Fruit fly (Drosophila melanogaster): ENCODE data around the gene CG7255.

CG7255 gene

DNA sequence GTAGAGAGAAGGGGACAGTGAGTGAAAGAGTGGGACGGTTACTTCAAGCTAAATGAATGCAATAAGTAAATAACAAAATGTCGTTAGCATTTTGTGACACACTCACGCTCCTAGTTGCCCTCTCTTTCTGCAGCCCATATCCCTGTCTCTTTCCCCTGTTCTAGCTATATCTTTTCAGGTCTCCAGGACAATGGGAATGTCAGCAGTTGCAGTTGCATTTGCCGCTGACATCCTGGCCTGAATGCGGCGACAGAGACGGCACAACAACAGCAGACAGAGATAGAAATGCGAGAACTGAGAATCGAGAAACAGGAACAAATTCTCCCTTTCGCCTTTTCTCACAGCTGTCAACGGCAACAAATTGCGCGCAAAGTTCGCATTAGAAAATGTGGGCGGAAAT, 11.3 kb downstream of the CG7255 start (continued):
- TF ChIP-seq CG9932 (GFP tag; IDR thresholded peaks at IDR 0.05), result no peak
- TF ChIP-seq CG14050 (GFP tag; IDR thresholded peaks at IDR 0.05), result no peak
- TF ChIP-seq btn (GFP tag; optimal IDR thresholded peaks at IDR 0.05), result no peak
- TF ChIP-seq CG11504 (tag; optimal IDR thresholded peaks at IDR 0.05), result no peak
- no peak for TF ChIP-seq Stat92E (GFP tag; optimal IDR thresholded peaks at IDR 0.05)
- no peak for TF ChIP-seq Pdp1 (GFP tag; optimal IDR thresholded peaks at IDR 0.05)
- no peak for TF ChIP-seq CG15514 (GFP tag; optimal IDR thresholded peaks at IDR 0.05)
- TF ChIP-seq D (optimal IDR thresholded peaks at IDR 0.05), result peak; percentile 63
- TF ChIP-seq D (GFP tag; optimal IDR thresholded peaks at IDR 0.05), result no peak
- no peak for TF ChIP-seq Six4 (GFP tag; optimal IDR thresholded peaks at IDR 0.05)
- TF ChIP-seq CG15479 (GFP tag; optimal IDR thresholded peaks at IDR 0.05), result peak; percentile 68
- peak; percentile 63 for TF ChIP-seq Elba2 (GFP tag; optimal IDR thresholded peaks at IDR 0.05)
- no peak for TF ChIP-seq Lim3 (GFP tag; IDR thresholded peaks at IDR 0.05)
- no peak for TF ChIP-seq chm (GFP tag; IDR thresholded peaks at IDR 0.05)
- no peak for TF ChIP-seq CG6813 (GFP tag; optimal IDR thresholded peaks at IDR 0.05)
- no peak for TF ChIP-seq CG17568 (GFP tag; optimal IDR thresholded peaks at IDR 0.05)
- no peak for TF ChIP-seq scrt (GFP tag; optimal IDR thresholded peaks at IDR 0.05)
- no peak for TF ChIP-seq dan (GFP tag; IDR thresholded peaks at IDR 0.05)
- no peak for TF ChIP-seq CG12236 (GFP tag; optimal IDR thresholded peaks at IDR 0.05)
- no peak for TF ChIP-seq CG2129 (GFP tag; IDR thresholded peaks at IDR 0.05; ENCODE audit: partially characterized antibody)
- TF ChIP-seq Sox102F (GFP tag; optimal IDR thresholded peaks at IDR 0.05), result no peak
- TF ChIP-seq CG30020 (tag; optimal IDR thresholded peaks at IDR 0.05), result no peak
- no peak for TF ChIP-seq H2.0 (GFP tag; IDR thresholded peaks at IDR 0.05)
- TF ChIP-seq zen (tag; optimal IDR thresholded peaks at IDR 0.05), result peak; percentile 42
- TF ChIP-seq CHES-1-like (GFP tag; optimal IDR thresholded peaks at IDR 0.05), result no peak

DNA sequence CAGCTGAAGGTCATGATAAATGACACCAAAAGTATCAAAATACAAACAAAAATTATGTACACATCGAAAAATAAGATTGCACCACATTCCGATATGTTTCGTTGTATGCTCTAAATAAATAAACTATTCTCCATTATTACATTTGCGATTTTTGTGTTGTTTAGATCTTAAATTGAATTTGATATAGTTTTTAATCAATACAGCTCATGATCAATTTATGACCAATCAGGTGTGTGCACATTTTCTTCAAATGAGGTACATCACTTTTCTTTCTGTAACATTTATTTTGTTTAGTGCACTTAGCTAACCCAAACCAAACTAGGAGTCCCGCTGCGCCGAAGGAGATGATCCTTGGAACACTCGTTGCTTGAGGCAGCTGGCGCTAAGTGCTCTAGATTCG, 16.2 kb downstream of the CG7255 start:
- TF ChIP-seq CG2116 (GFP tag; optimal IDR thresholded peaks at IDR 0.05) (no peak), lbe (GFP tag; optimal IDR thresholded peaks at IDR 0.05) (no peak), ssp (GFP tag; IDR thresholded peaks at IDR 0.05) (no peak), prd (optimal IDR thresholded peaks at IDR 0.05) (no peak), prd (GFP tag; IDR thresholded peaks at IDR 0.05) (peak; percentile 36; the same call in 2 of the 3 replicates), CG17829 (tag; optimal IDR thresholded peaks at IDR 0.05) (peak; percentile 48), vvl (GFP tag; IDR thresholded peaks at IDR 0.05) (no peak), CG34422 (GFP tag; IDR thresholded peaks at IDR 0.05) (no peak), CG2712 (tag; optimal IDR thresholded peaks at IDR 0.05) (peak; percentile 48), CG18262 (tag; optimal IDR thresholded peaks at IDR 0.05) (peak; percentile 52), tap (tag; optimal IDR thresholded peaks at IDR 0.05) (no peak), CG4404 (GFP tag; IDR thresholded peaks at IDR 0.05) (peak; percentile 47; the same call in 1 of the 2 replicates), fd102C (GFP tag; optimal IDR thresholded peaks at IDR 0.05) (peak; percentile 38), inv (GFP tag; IDR thresholded peaks at IDR 0.05; ENCODE audit: partially characterized antibody) (no peak), CG43689 (GFP tag; IDR thresholded peaks at IDR 0.05) (no peak), D19A (tag; optimal IDR thresholded peaks at IDR 0.05) (peak; percentile 28), Pdp1 (GFP tag; optimal IDR thresholded peaks at IDR 0.05) (no peak), CG18599 (GFP tag; optimal IDR thresholded peaks at IDR 0.05) (no peak), otp (GFP tag; IDR thresholded peaks at IDR 0.05) (no peak), Poxn (GFP tag; IDR thresholded peaks at IDR 0.05) (no peak), CG7987 (GFP tag; optimal IDR thresholded peaks at IDR 0.05) (no peak), CG15696 (tag; optimal IDR thresholded peaks at IDR 0.05) (peak; percentile 57), Hand (GFP tag; optimal IDR thresholded peaks at IDR 0.05) (no peak), jumu (GFP tag; optimal IDR thresholded peaks at IDR 0.05) (no peak), phol (tag; optimal IDR thresholded peaks at IDR 0.05) (peak; percentile 28), sens (GFP tag) (peak; percentile 47), Lim3 (GFP tag; IDR thresholded peaks at IDR 0.05) (no peak), CG12104 (GFP tag; optimal IDR thresholded peaks at IDR 0.05) (no peak), CG11093 (GFP tag; IDR thresholded peaks at IDR 0.05) (no peak)

Measured in whole organism, embryonic.